Fruit fly (Drosophila melanogaster): ENCODE results near the gene corto.
A peak's percentile ranks its signal among the peaks of the same experiment; 100 is the strongest.

dm6 chr3R:5062502-5062901 is 24.4 kb downstream of the corto start:
- TF ChIP-seq bab1 (GFP tag; optimal IDR thresholded peaks at IDR 0.05): no peak
- no peak for TF ChIP-seq ovo (GFP tag; optimal IDR thresholded peaks at IDR 0.05)
- no peak for TF ChIP-seq CG33017 (tag; optimal IDR thresholded peaks at IDR 0.05)
- TF ChIP-seq Clk (GFP tag; optimal IDR thresholded peaks at IDR 0.05): no peak
- no peak for TF ChIP-seq Hr96 (GFP tag; optimal IDR thresholded peaks at IDR 0.05)
- TF ChIP-seq CG7045 (GFP tag; optimal IDR thresholded peaks at IDR 0.05): peak; percentile 22
- no peak for TF ChIP-seq toe (GFP tag; optimal IDR thresholded peaks at IDR 0.05)
